Fruit fly (Drosophila melanogaster) whole organism, embryonic: ENCODE results near the gene CG15412.

Source experiments
- Ada2b ChIP-seq: fragments of 200-800 bp; sonication (Bioruptor generic); IDR thresholded peaks from 2 replicates; pipeline ENCODE4 v1.3.6; 2022; ENCODE audit warnings: missing biosample characterization, missing genetic modification characterization
- CG10979 ChIP-seq: fragments of 200-800 bp; sonication (Bioruptor generic); optimal IDR thresholded peaks from 2 replicates; lab custom pipeline; 2018; ENCODE audit warnings: missing biosample characterization, mild to moderate bottlenecking, missing genetic modification characterization, moderate library complexity
- CG11696 ChIP-seq: fragments of 200-800 bp; sonication (Bioruptor generic); IDR thresholded peaks from 2 replicates; pipeline ENCODE4 v1.3.6; 2022; ENCODE audit warnings: missing biosample characterization, missing genetic modification characterization
- CG14050 ChIP-seq: fragments of 200-800 bp; sonication (Bioruptor generic); IDR thresholded peaks from 3 replicates; pipeline ENCODE4 v1.3.6; 2022; ENCODE audit warnings: missing biosample characterization, missing genetic modification characterization
- CG16779 ChIP-seq: fragments of 200-800 bp; sonication (Bioruptor generic); IDR thresholded peaks from 2 replicates; pipeline ENCODE4 v1.3.6; 2022; ENCODE audit warnings: missing biosample characterization, missing genetic modification characterization
- CG17328 ChIP-seq: fragments of 200-800 bp; sonication (Bioruptor generic); IDR thresholded peaks from 2 replicates; pipeline ENCODE4 v1.3.6; 2022; ENCODE audit warnings: missing biosample characterization, missing genetic modification characterization
- CG17829 ChIP-seq: fragments of 200-800 bp; optimal IDR thresholded peaks from 2 replicates; lab custom pipeline; 2019; ENCODE audit warnings: missing biosample characterization, mild to moderate bottlenecking, missing genetic modification characterization, moderate library complexity
- CG17912 ChIP-seq: fragments of 200-800 bp; sonication (Bioruptor generic); optimal IDR thresholded peaks from 2 replicates; lab custom pipeline; 2018; ENCODE audit warnings: missing biosample characterization, mild to moderate bottlenecking, missing genetic modification characterization
- CG2120 ChIP-seq: fragments of 200-800 bp; sonication (Bioruptor generic); optimal IDR thresholded peaks from 3 replicates; lab custom pipeline; 2016; ENCODE audit warnings: missing biosample characterization, missing genetic modification characterization
- CG2199 ChIP-seq: fragments of 200-800 bp; sonication (Bioruptor generic); IDR thresholded peaks from 3 replicates; pipeline ENCODE4 v1.3.6; 2022; ENCODE audit warnings: missing biosample characterization, missing genetic modification characterization
- CG30403 ChIP-seq: fragments of 200-800 bp; sonication (Bioruptor generic); optimal IDR thresholded peaks from 3 replicates; lab custom pipeline; 2016; ENCODE audit warnings: missing biosample characterization, missing genetic modification characterization
- CG31224 ChIP-seq: fragments of 200-800 bp; sonication (Bioruptor generic); IDR thresholded peaks from 2 replicates; pipeline ENCODE4 v1.3.6; 2022; ENCODE audit warnings: missing biosample characterization, missing genetic modification characterization
- CG4360 ChIP-seq: fragments of 200-800 bp; sonication (Bioruptor generic); IDR thresholded peaks from 2 replicates; pipeline ENCODE4 v1.3.6; 2022; ENCODE audit warnings: missing biosample characterization, missing genetic modification characterization
- CG4424 ChIP-seq: fragments of 200-800 bp; sonication (Bioruptor generic); optimal IDR thresholded peaks from 3 replicates; lab custom pipeline; 2016; ENCODE audit warnings: missing biosample characterization, missing genetic modification characterization
- CG4820 ChIP-seq: fragments of 200-800 bp; sonication (Bioruptor generic); optimal IDR thresholded peaks from 3 replicates; lab custom pipeline; 2016; ENCODE audit warnings: missing biosample characterization, missing genetic modification characterization
- CG8290 ChIP-seq, 3 experiments: fragments of 200-800 bp; sonication (Bioruptor generic); optimal IDR thresholded peaks; 2 replicates each; lab custom pipeline; 2016 to 2019; ENCODE audit warnings: missing biosample characterization in 3 of 3, missing genetic modification characterization in 3 of 3, mild to moderate bottlenecking in 2 of 3, moderate library complexity in 1 of 3
- CG9437 ChIP-seq: fragments of 200-800 bp; sonication (Bioruptor generic); optimal IDR thresholded peaks from 2 replicates; lab custom pipeline; 2018; ENCODE audit warnings: missing biosample characterization, mild to moderate bottlenecking, missing genetic modification characterization
- CG9797 ChIP-seq: fragments of 200-800 bp; sonication (Bioruptor generic); optimal IDR thresholded peaks from 3 replicates; lab custom pipeline; 2018; ENCODE audit warnings: missing biosample characterization, mild to moderate bottlenecking, missing genetic modification characterization
- Dip3 ChIP-seq: fragments of 200-800 bp; sonication (Bioruptor generic); optimal IDR thresholded peaks from 3 replicates; lab custom pipeline; 2016; ENCODE audit warnings: missing biosample characterization, missing genetic modification characterization
- E2f2 ChIP-seq: fragments of 200-800 bp; sonication (Bioruptor generic); IDR thresholded peaks from 2 replicates; pipeline ENCODE4 v1.3.6; 2022; ENCODE audit warnings: missing biosample characterization, missing genetic modification characterization
- ERR ChIP-seq: fragments of 200-800 bp; sonication (Bioruptor generic); optimal IDR thresholded peaks from 2 replicates; lab custom pipeline; 2016; ENCODE audit warnings: missing biosample characterization, missing genetic modification characterization
- Fer3 ChIP-seq: fragments of 200-800 bp; sonication (Bioruptor generic); optimal IDR thresholded peaks from 2 replicates; lab custom pipeline; 2018; ENCODE audit warnings: missing biosample characterization, mild to moderate bottlenecking, missing genetic modification characterization, moderate library complexity
- Gsc ChIP-seq: fragments of 200-800 bp; sonication (Bioruptor generic); IDR thresholded peaks from 2 replicates; pipeline ENCODE4 v1.3.6; 2022; ENCODE audit warnings: missing biosample characterization, missing genetic modification characterization
- HHEX ChIP-seq: fragments of 200-800 bp; sonication (Bioruptor generic); optimal IDR thresholded peaks from 3 replicates; lab custom pipeline; 2017; ENCODE audit warnings: missing biosample characterization, mild to moderate bottlenecking, missing genetic modification characterization, missing genetic modification reagents
- HLH3B ChIP-seq: fragments of 200-800 bp; sonication (Bioruptor generic); IDR thresholded peaks from 2 replicates; pipeline ENCODE4 v1.3.6; 2022; ENCODE audit warnings: missing biosample characterization, missing genetic modification characterization
- HLH4C ChIP-seq: fragments of 200-800 bp; sonication (Bioruptor generic); IDR thresholded peaks from 3 replicates; pipeline ENCODE4 v1.3.6; 2022; ENCODE audit warnings: missing biosample characterization, missing genetic modification characterization; ENCODE audit not compliant: partially characterized antibody
- Hr3 ChIP-seq: fragments of 200-800 bp; sonication (Bioruptor generic); optimal IDR thresholded peaks from 3 replicates; lab custom pipeline; 2016; ENCODE audit warnings: missing biosample characterization, missing genetic modification characterization
- Hr39 ChIP-seq: fragments of >200 bp; optimal IDR thresholded peaks from 2 replicates; lab custom pipeline; 2017
- Myb ChIP-seq: fragments of 200-800 bp; sonication (Bioruptor generic); optimal IDR thresholded peaks from 2 replicates; lab custom pipeline; 2016; ENCODE audit warnings: missing biosample characterization, missing genetic modification characterization
- Nf-YA ChIP-seq: fragments of 200-800 bp; sonication (Bioruptor generic); IDR thresholded peaks from 2 replicates; pipeline ENCODE4 v1.3.6; 2022; ENCODE audit warnings: missing biosample characterization, missing genetic modification characterization
- NfI ChIP-seq: fragments of 200-800 bp; sonication (Bioruptor generic); optimal IDR thresholded peaks from 3 replicates; lab custom pipeline; 2018; ENCODE audit warnings: missing biosample characterization, mild to moderate bottlenecking, missing genetic modification characterization, moderate library complexity
- Ravus ChIP-seq: fragments of 200-800 bp; sonication (Bioruptor generic); IDR thresholded peaks from 2 replicates; pipeline ENCODE4 v1.3.6; 2022; ENCODE audit warnings: missing biosample characterization, missing genetic modification characterization
- Rfx ChIP-seq: fragments of 200-800 bp; sonication (Bioruptor generic); IDR thresholded peaks from 2 replicates; pipeline ENCODE4 v1.3.6; 2022; ENCODE audit warnings: missing biosample characterization, missing genetic modification characterization
- ab ChIP-seq: fragments of 200-800 bp; sonication (Bioruptor generic); optimal IDR thresholded peaks from 2 replicates; lab custom pipeline; 2016; ENCODE audit warnings: missing biosample characterization, missing genetic modification characterization
- amos ChIP-seq: fragments of 200-800 bp; sonication (Bioruptor generic); IDR thresholded peaks from 2 replicates; pipeline ENCODE4 v1.3.6; 2022; ENCODE audit warnings: missing biosample characterization, missing genetic modification characterization; ENCODE audit not compliant: partially characterized antibody
- az2 ChIP-seq: fragments of 200-800 bp; sonication (Bioruptor generic); optimal IDR thresholded peaks from 3 replicates; lab custom pipeline; 2016; ENCODE audit warnings: missing biosample characterization, missing genetic modification characterization
- chif ChIP-seq, 2 experiments: fragments of 200-800 bp; sonication (Bioruptor generic); optimal IDR thresholded peaks; 3 replicates each; lab custom pipeline; 2016; ENCODE audit warnings: missing biosample characterization in 2 of 2, missing genetic modification characterization in 2 of 2
- gem ChIP-seq: fragments of 200-800 bp; sonication (Bioruptor generic); optimal IDR thresholded peaks from 2 replicates; lab custom pipeline; 2019; ENCODE audit warnings: missing biosample characterization, mild to moderate bottlenecking, missing genetic modification characterization, moderate library complexity
- grn ChIP-seq: fragments of 200-800 bp; sonication (Bioruptor generic); optimal IDR thresholded peaks from 3 replicates; lab custom pipeline; 2017; ENCODE audit warnings: missing biosample characterization, missing genetic modification characterization
- h ChIP-seq: fragments of >200 bp; optimal IDR thresholded peaks from 2 replicates; lab custom pipeline; 2017
- hkb ChIP-seq, 2 experiments: fragments of 200-800 bp in 1 of 2; fragments of >200 bp in 1 of 2; sonication (Bioruptor generic) in 1 of 2; IDR thresholded peaks in 1 of 2; optimal IDR thresholded peaks in 1 of 2; 2 replicates each; pipeline versions ENCODE4 v1.3.6 to Lab custom; 2017 to 2022; ENCODE audit warnings: missing biosample characterization in 1 of 2, missing genetic modification characterization in 1 of 2
- jigr1 ChIP-seq: fragments of 200-800 bp; sonication (Bioruptor generic); IDR thresholded peaks from 3 replicates; pipeline ENCODE4 v1.3.6; 2022; ENCODE audit warnings: missing biosample characterization, missing genetic modification characterization
- lmd ChIP-seq: fragments of 200-800 bp; sonication (Bioruptor generic); IDR thresholded peaks from 2 replicates; pipeline ENCODE4 v1.3.6; 2022; ENCODE audit warnings: missing biosample characterization, missing genetic modification characterization
- mld ChIP-seq: fragments of 200-800 bp; sonication (Bioruptor generic); IDR thresholded peaks from 3 replicates; pipeline ENCODE4 v1.3.6; 2022; ENCODE audit warnings: missing biosample characterization, missing genetic modification characterization; ENCODE audit not compliant: partially characterized antibody
- nmo ChIP-seq: fragments of 200-800 bp; sonication (Bioruptor generic); optimal IDR thresholded peaks from 2 replicates; lab custom pipeline; 2018; ENCODE audit warnings: missing biosample characterization, mild to moderate bottlenecking, missing genetic modification characterization, moderate library complexity
- pb ChIP-seq: fragments of 200-800 bp; sonication (Bioruptor generic); optimal IDR thresholded peaks from 3 replicates; lab custom pipeline; 2016; ENCODE audit warnings: missing biosample characterization, missing genetic modification characterization
- sug ChIP-seq: fragments of 200-800 bp; optimal IDR thresholded peaks from 2 replicates; lab custom pipeline; 2019; ENCODE audit warnings: missing biosample characterization, mild to moderate bottlenecking, missing genetic modification characterization, moderate library complexity
- tap ChIP-seq: fragments of 200-800 bp; optimal IDR thresholded peaks from 3 replicates; lab custom pipeline; 2019; ENCODE audit warnings: missing biosample characterization, mild to moderate bottlenecking, missing genetic modification characterization, moderate library complexity
- trem ChIP-seq: fragments of 200-800 bp; optimal IDR thresholded peaks from 3 replicates; lab custom pipeline; 2019; ENCODE audit warnings: missing biosample characterization, mild to moderate bottlenecking, missing genetic modification characterization, moderate library complexity
- vfl ChIP-seq: fragments of 200-800 bp; sonication (Bioruptor generic); optimal IDR thresholded peaks from 2 replicates; lab custom pipeline; 2016; ENCODE audit warnings: missing biosample characterization, missing genetic modification characterization
- wor ChIP-seq: fragments of 200-800 bp; sonication (Bioruptor generic); IDR thresholded peaks from 2 replicates; pipeline ENCODE4 v1.3.6; 2022; ENCODE audit warnings: missing biosample characterization, missing genetic modification characterization
- zfh1 ChIP-seq: fragments of 200-800 bp; sonication (Bioruptor generic); IDR thresholded peaks from 3 replicates; pipeline ENCODE4 v1.3.6; 2022; ENCODE audit warnings: missing biosample characterization, missing genetic modification characterization

Gene CG15412

DNA sequence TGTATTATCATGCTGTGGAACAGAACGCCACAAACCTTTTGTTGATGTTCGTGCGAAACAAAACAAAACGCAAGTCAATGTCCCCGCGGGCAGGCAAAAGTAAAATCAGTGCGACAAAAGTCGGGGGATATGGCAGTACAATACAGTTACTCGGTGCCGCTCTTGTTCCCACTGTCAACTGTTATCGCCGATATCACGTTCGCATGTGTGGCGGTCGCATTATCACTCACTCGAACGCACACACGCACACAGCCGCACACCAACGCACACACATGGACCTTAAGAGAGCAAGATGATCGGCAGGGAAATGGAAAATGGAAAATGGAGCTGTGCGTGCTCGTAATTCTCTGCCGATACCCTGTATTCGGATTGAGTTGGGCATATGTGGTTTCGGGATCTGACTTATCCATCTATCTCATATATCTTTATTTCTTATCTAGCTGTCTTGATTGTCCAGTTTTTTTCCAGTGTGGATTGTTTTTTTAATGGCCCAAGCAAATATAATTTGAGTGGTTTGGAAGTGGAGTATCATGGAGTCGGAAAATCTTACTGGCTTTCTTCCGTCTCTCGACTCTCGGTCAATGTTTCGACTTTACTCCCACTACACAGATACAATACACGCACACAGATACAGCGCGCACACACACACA lies 36.8 kb downstream of the CG15412 start (continued):
- TF ChIP-seq pb (GFP tag; lab: Kevin White, UChicago) (peak; percentile 74), nmo (GFP tag; lab: Kevin White, UChicago) (peak; percentile 89), Hr3 (GFP tag; lab: Kevin White, UChicago) (peak; percentile 87), Ada2b (GFP tag; lab: Robert Waterston, UW) (peak; percentile 65), h (lab: Kevin White, UChicago) (no peak), az2 (GFP tag; lab: Kevin White, UChicago) (peak; percentile 92), CG31224 (no peak), Fer3 (tag; lab: Kevin White, UChicago) (peak; percentile 40), CG9797 (GFP tag; lab: Kevin White, UChicago) (no peak), hkb (optimal IDR thresholded peaks at IDR 0.05; lab: Kevin White, UChicago) (no peak), hkb (GFP tag; IDR thresholded peaks at IDR 0.05; lab: Robert Waterston, UW) (peak; percentile 55; the same call in 1 of the 2 replicates), zfh1 (peak; percentile 87), CG17829 (tag; lab: Kevin White, UChicago) (peak; percentile 87), Nf-YA (GFP tag; lab: Robert Waterston, UW) (peak; percentile 65), CG2120 (GFP tag; lab: Kevin White, UChicago) (no peak), CG2199 (peak; percentile 67; the same call in 1 of the 3 replicates), CG17328 (GFP tag; lab: Robert Waterston, UW) (peak; percentile 91), HLH4C (GFP tag; lab: Robert Waterston, UW) (no peak), CG17912 (GFP tag; lab: Kevin White, UChicago) (no peak), CG14050 (GFP tag; lab: Robert Waterston, UW) (peak; percentile 18; the same call in 1 of the 3 replicates), CG4820 (GFP tag; lab: Kevin White, UChicago) (peak; percentile 85), CG4360 (GFP tag; lab: Robert Waterston, UW) (peak; percentile 54; the same call in 1 of the 2 replicates), amos (GFP tag; lab: Robert Waterston, UW) (no peak), NfI (peak; percentile 43), CG4424 (GFP tag; lab: Kevin White, UChicago) (peak; percentile 91), CG8290 (GFP tag; optimal IDR thresholded peaks at IDR 0.05; lab: Kevin White, UChicago) (peak; percentile 72), CG8290 (tag; optimal IDR thresholded peaks at IDR 0.05; lab: Kevin White, UChicago) (no peak), HLH3B (peak; percentile 80), CG16779 (no peak), CG11696 (GFP tag; lab: Robert Waterston, UW) (no peak), ERR (GFP tag; lab: Kevin White, UChicago) (peak; percentile 33), Myb (GFP tag; lab: Kevin White, UChicago) (peak; percentile 53), Hr39 (lab: Kevin White, UChicago) (no peak), Dip3 (GFP tag; lab: Kevin White, UChicago) (no peak), lmd (GFP tag; lab: Robert Waterston, UW) (peak; percentile 81), Ravus (GFP tag; lab: Robert Waterston, UW) (no peak), wor (peak; percentile 70), vfl (GFP tag; lab: Kevin White, UChicago) (no peak), CG10979 (tag; lab: Kevin White, UChicago) (peak; percentile 93), jigr1 (GFP tag; lab: Robert Waterston, UW) (peak; percentile 70; the same call in 2 of the 3 replicates), trem (tag; lab: Kevin White, UChicago) (peak; percentile 85)

DNA sequence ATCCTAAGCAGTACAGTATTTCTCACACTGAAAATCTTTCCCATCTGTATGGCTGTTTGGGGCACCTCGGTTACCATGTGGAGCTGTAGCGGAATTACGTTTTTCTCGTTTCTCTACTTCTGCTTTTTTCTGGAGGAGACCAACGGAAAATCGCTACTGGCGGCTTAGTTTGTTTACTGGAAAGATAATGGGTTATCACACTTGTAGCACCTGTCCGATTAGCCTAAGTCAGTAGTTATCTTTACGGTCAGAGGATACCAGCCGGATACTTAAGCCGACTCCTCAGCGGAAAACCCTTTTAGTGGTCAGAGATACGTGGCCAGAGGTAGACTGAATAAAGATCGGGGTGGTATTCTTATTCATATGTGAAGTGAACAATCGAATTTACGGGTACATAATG lies 43.0 kb downstream of the CG15412 start, which contains the start of gene CG15408:
Gene CG15408 (plus strand): TSS at position 301 of the 400 bp plus-strand sequence.
- TF ChIP-seq tap (tag; lab: Kevin White, UChicago) (no peak), grn (no peak), HHEX (GFP tag; lab: Kevin White, UChicago) (no peak), CG30403 (GFP tag; lab: Kevin White, UChicago) (no peak), E2f2 (GFP tag; lab: Robert Waterston, UW) (no peak), Rfx (no peak), ab (GFP tag; lab: Kevin White, UChicago) (no peak), sug (tag; lab: Kevin White, UChicago) (no peak), mld (GFP tag; lab: Robert Waterston, UW) (no peak), chif (GFP tag; optimal IDR thresholded peaks at IDR 0.05; lab: Kevin White, UChicago) (no peak), gem (tag; lab: Kevin White, UChicago) (no peak), Gsc (no peak), CG9437 (GFP tag; lab: Kevin White, UChicago) (no peak)
